Worm (Caenorhabditis elegans): ENCODE data around the gene hlh-26.

The hlh-26 gene

DNA sequence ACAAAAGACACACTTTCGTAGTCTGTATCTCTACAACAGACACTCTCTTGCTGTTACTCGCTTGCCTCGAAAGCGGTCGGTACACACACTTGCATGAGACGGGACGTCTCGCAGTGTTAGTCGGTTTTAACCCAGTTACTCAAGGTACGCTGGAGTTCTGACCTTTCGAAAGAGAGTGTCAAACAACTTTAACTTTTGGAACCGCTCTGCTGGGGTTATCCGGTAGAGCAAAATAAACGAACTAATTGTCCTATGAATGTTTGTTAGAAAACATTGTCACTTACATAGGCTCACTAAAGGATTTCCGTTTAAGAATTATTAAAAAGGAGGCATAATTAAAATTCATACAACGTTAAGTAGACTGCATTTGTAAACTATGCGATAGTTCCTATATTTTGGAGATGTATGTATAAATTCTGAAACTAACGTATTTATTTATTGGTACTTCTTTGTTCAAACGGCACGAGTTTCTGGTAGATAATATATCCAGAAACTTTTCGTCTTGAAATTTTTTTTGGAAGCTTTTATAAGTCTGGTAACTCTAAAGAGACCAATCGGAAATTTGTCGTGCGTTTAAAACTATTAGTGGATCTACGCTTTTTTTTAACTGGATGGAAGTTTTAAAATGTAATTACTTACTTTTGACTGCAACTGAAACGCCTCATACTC is 10.1 kb upstream of the hlh-26 start (continued):
- peak; percentile 79 for TF ChIP-seq pag-3 (tag; optimal IDR thresholded peaks at IDR 0.05; ENCODE audit: borderline replicate concordance, insufficient read depth)
- TF ChIP-seq unc-30 (tag; optimal IDR thresholded peaks at IDR 0.05), result peak; percentile 68
- TF ChIP-seq lin-39 (tag; optimal IDR thresholded peaks at IDR 0.05), result peak; percentile 96
- TF ChIP-seq efl-1 (optimal IDR thresholded peaks at IDR 0.05), result peak; percentile 92 to 93
- peak; percentile 80 to 98 for TF ChIP-seq efl-1 (GFP tag; optimal IDR thresholded peaks at IDR 0.05 in 1 of 2)
- peak; percentile 99 for TF ChIP-seq nhr-19 (GFP tag; conservative IDR thresholded peaks at IDR 0.05)
- peak; percentile 91 for TF ChIP-seq pqm-1 (tag; optimal IDR thresholded peaks at IDR 0.05)
- peak; percentile 99 for TF ChIP-seq C16A3.4 (tag; optimal IDR thresholded peaks at IDR 0.05)
- peak; percentile 87 for TF ChIP-seq vab-15 (tag; optimal IDR thresholded peaks at IDR 0.05)
- TF ChIP-seq egl-27 (tag; optimal IDR thresholded peaks at IDR 0.05), result peak; percentile 92 to 93
- TF ChIP-seq mab-9 (GFP tag; IDR thresholded peaks at IDR 0.05), result peak; percentile 98
- TF ChIP-seq grh-1 (GFP tag; IDR thresholded peaks at IDR 0.05), result peak; percentile 99
- peak; percentile 62 for TF ChIP-seq aha-1 (tag; optimal IDR thresholded peaks at IDR 0.05)
- peak; percentile 92 for TF ChIP-seq lir-3 (tag; optimal IDR thresholded peaks at IDR 0.05; ENCODE audit: poor library complexity)
- peak; percentile 95 for TF ChIP-seq zag-1 (tag; optimal IDR thresholded peaks at IDR 0.05)
- peak; percentile 78 for TF ChIP-seq nhr-84 (tag; optimal IDR thresholded peaks at IDR 0.05)
- TF ChIP-seq unc-130 (tag; optimal IDR thresholded peaks at IDR 0.05), result peak; percentile 98
- TF ChIP-seq egl-13 (tag; optimal IDR thresholded peaks at IDR 0.05), result peak; percentile 98
- peak; percentile 99 for TF ChIP-seq irx-1 (tag; optimal IDR thresholded peaks at IDR 0.05)
- 0 out of 2 replicates have a peak, but pooled peaks have one; percentile 74 for TF ChIP-seq ets-5 (GFP tag; IDR thresholded peaks at IDR 0.05)
- TF ChIP-seq lin-15B (tag; optimal IDR thresholded peaks at IDR 0.05), result peak; percentile 60
- peak; percentile 95 for TF ChIP-seq C04F5.9 (tag; optimal IDR thresholded peaks at IDR 0.05)
- peak; percentile 95 for TF ChIP-seq zip-4 (GFP tag; optimal IDR thresholded peaks at IDR 0.05)
- peak; percentile 99 for TF ChIP-seq aly-2 (tag; optimal IDR thresholded peaks at IDR 0.05)
- TF ChIP-seq mdl-1 (tag; optimal IDR thresholded peaks at IDR 0.05), result peak; percentile 38 to 93
- TF ChIP-seq nhr-71 (tag; optimal IDR thresholded peaks at IDR 0.05), result peak; percentile 100
- peak; percentile 99 for TF ChIP-seq jun-1 (tag; optimal IDR thresholded peaks at IDR 0.05)
- no peak for TF ChIP-seq alr-1 (tag; optimal IDR thresholded peaks at IDR 0.05; ENCODE audit: borderline replicate concordance)
- TF ChIP-seq hlh-4 (tag; optimal IDR thresholded peaks at IDR 0.05), result peak; percentile 49
- peak; percentile 81 for TF ChIP-seq blmp-1 (tag; optimal IDR thresholded peaks at IDR 0.05)
- TF ChIP-seq ztf-4 (tag; optimal IDR thresholded peaks at IDR 0.05), result peak; percentile 99
- peak; percentile 79 for TF ChIP-seq unc-98 (GFP tag; IDR thresholded peaks at IDR 0.05)
- TF ChIP-seq elt-2 (tag; optimal IDR thresholded peaks at IDR 0.05), result peak; percentile 100
- TF ChIP-seq ceh-63 (GFP tag; optimal IDR thresholded peaks at IDR 0.05), result peak; percentile 95
- TF ChIP-seq ces-1 (GFP tag; optimal IDR thresholded peaks at IDR 0.05), result peak; percentile 92
- TF ChIP-seq nhr-237 (tag; optimal IDR thresholded peaks at IDR 0.05), result peak; percentile 91
- peak; percentile 98 for TF ChIP-seq pax-3 (tag; optimal IDR thresholded peaks at IDR 0.05)
- peak; percentile 68 for TF ChIP-seq nhr-12 (tag; optimal IDR thresholded peaks at IDR 0.05)
- peak; percentile 98 for TF ChIP-seq ceh-8 (GFP tag; optimal IDR thresholded peaks at IDR 0.05)
- TF ChIP-seq dpl-1 (GFP tag; optimal IDR thresholded peaks at IDR 0.05), result peak; percentile 80 to 85 (median 83)
- TF ChIP-seq tbx-2 (tag; optimal IDR thresholded peaks at IDR 0.05), result peak; percentile 100
- peak; percentile 67 for TF ChIP-seq C34B4.2 (tag; optimal IDR thresholded peaks at IDR 0.05)
- TF ChIP-seq ceh-88 (GFP tag; IDR thresholded peaks at IDR 0.05), result peak; percentile 98
- TF ChIP-seq ceh-90 (tag; optimal IDR thresholded peaks at IDR 0.05), result peak; percentile 71
- TF ChIP-seq isw-1 (GFP tag; IDR thresholded peaks at IDR 0.05), result peak; percentile 98
- peak; percentile 98 for TF ChIP-seq rnt-1 (tag; optimal IDR thresholded peaks at IDR 0.05)
- peak; percentile 98 for TF ChIP-seq hpl-2 (GFP tag; optimal IDR thresholded peaks at IDR 0.05)
- peak; percentile 93 for TF ChIP-seq mef-2 (tag; optimal IDR thresholded peaks at IDR 0.05)
- peak; percentile 100 for TF ChIP-seq snu-23 (GFP tag; optimal IDR thresholded peaks at IDR 0.05)
- peak; percentile 100 for TF ChIP-seq nhr-47 (tag; optimal IDR thresholded peaks at IDR 0.05)
- peak; percentile 98 for TF ChIP-seq sox-4 (tag; optimal IDR thresholded peaks at IDR 0.05)
